Worm (Caenorhabditis elegans): ENCODE measurements around the gene F09E5.16.
A peak's percentile ranks its signal among the peaks of the same experiment; 100 is the strongest.

Gene F09E5.16

ce11 chrII:5331677-5332303 lies 33.8 kb downstream of the F09E5.16 start:
- TF ChIP-seq W03F9.2 (tag; optimal IDR thresholded peaks at IDR 0.05) (no peak), him-1 (tag; optimal IDR thresholded peaks at IDR 0.05) (no peak), dao-5 (tag; optimal IDR thresholded peaks at IDR 0.05) (no peak)

ce11 chrII:5330206-5330686 lies 35.3 kb downstream of the F09E5.16 start:
- TF ChIP-seq dao-5 (tag; optimal IDR thresholded peaks at IDR 0.05) (no peak), him-1 (tag; optimal IDR thresholded peaks at IDR 0.05) (no peak), W03F9.2 (tag; optimal IDR thresholded peaks at IDR 0.05) (peak; percentile 25)

ce11 chrII:5328912-5329311 lies 36.6 kb downstream of the F09E5.16 start:
- TF ChIP-seq W03F9.2 (tag; optimal IDR thresholded peaks at IDR 0.05) (no peak), him-1 (tag; optimal IDR thresholded peaks at IDR 0.05) (no peak), dao-5 (tag; optimal IDR thresholded peaks at IDR 0.05) (no peak)

- TF ChIP-seq dao-5 (tag; optimal IDR thresholded peaks at IDR 0.05) (no peak), W03F9.2 (tag; optimal IDR thresholded peaks at IDR 0.05) (no peak), him-1 (tag; optimal IDR thresholded peaks at IDR 0.05) (no peak)
Measured at ce11 chrII:5326891-5327290, 38.7 kb downstream of the F09E5.16 start.

- TF ChIP-seq dao-5 (tag; optimal IDR thresholded peaks at IDR 0.05), result no peak
- peak; percentile 74 for TF ChIP-seq him-1 (tag; optimal IDR thresholded peaks at IDR 0.05)
Measured at ce11 chrII:5326024-5326627, 39.4 kb downstream of the F09E5.16 start.

ce11 chrII:5324653-5325052 lies 40.9 kb downstream of the F09E5.16 start:
- no peak for TF ChIP-seq W03F9.2 (tag; optimal IDR thresholded peaks at IDR 0.05)
- no peak for TF ChIP-seq dao-5 (tag; optimal IDR thresholded peaks at IDR 0.05)
- TF ChIP-seq him-1 (tag; optimal IDR thresholded peaks at IDR 0.05), result no peak

ce11 chrII:5323773-5324172 lies 41.8 kb downstream of the F09E5.16 start:
- TF ChIP-seq dao-5 (tag; optimal IDR thresholded peaks at IDR 0.05) (no peak), W03F9.2 (tag; optimal IDR thresholded peaks at IDR 0.05) (no peak), him-1 (tag; optimal IDR thresholded peaks at IDR 0.05) (no peak)

ce11 chrII:5322732-5323326 lies 42.7 kb downstream of the F09E5.16 start, which contains the start of gene vhp-1:
vhp-1 (plus strand) TSS chrII:5323276.
- no peak for TF ChIP-seq him-1 (tag; optimal IDR thresholded peaks at IDR 0.05)
- no peak for TF ChIP-seq W03F9.2 (tag; optimal IDR thresholded peaks at IDR 0.05)
- TF ChIP-seq dao-5 (tag; optimal IDR thresholded peaks at IDR 0.05), result no peak

ce11 chrII:5321718-5322286 lies 43.7 kb downstream of the F09E5.16 start:
- TF ChIP-seq him-1 (tag; optimal IDR thresholded peaks at IDR 0.05) (no peak), W03F9.2 (tag; optimal IDR thresholded peaks at IDR 0.05) (peak; percentile 8)

ce11 chrII:5320205-5320951 lies 45.2 kb downstream of the F09E5.16 start:
- TF ChIP-seq him-1 (tag; optimal IDR thresholded peaks at IDR 0.05) (no peak), dao-5 (tag; optimal IDR thresholded peaks at IDR 0.05) (no peak), W03F9.2 (tag; optimal IDR thresholded peaks at IDR 0.05) (no peak)

All from whole organism, L4/young adult.